Worm (Caenorhabditis elegans) whole organism, L4 larva: ENCODE measurements around the gene F41E6.15.

ENCODE experiments used
- F10B5.3 ChIP-seq: sonication (generic microtip); optimal IDR thresholded peaks from 2 replicates; lab custom pipeline; 2016; ENCODE audit warnings: mild to moderate bottlenecking, missing genetic modification characterization, missing compliant biosample characterization
- F49E8.2 ChIP-seq: sonication (generic microtip); optimal IDR thresholded peaks from 2 replicates; lab custom pipeline; 2016; ENCODE audit warnings: missing compliant biosample characterization, mild to moderate bottlenecking, missing genetic modification characterization, borderline replicate concordance
- R02D3.7 ChIP-seq: fragments of 150-350 bp; sonication (generic microtip); optimal IDR thresholded peaks from 3 replicates; lab custom pipeline; 2014; ENCODE audit warnings: missing biosample characterization, missing genetic modification characterization
- T20F7.1 ChIP-seq: fragments of 200-800 bp; sonication (Bioruptor generic); optimal IDR thresholded peaks from 2 replicates; lab custom pipeline; 2018; ENCODE audit warnings: mild to moderate bottlenecking, missing genetic modification characterization, missing compliant biosample characterization
- T26A8.4 ChIP-seq: fragments of 200-800 bp; sonication (Bioruptor generic); IDR thresholded peaks from 2 replicates; pipeline ENCODE4 v1.3.6; 2022; ENCODE audit warnings: missing genetic modification characterization, missing compliant biosample characterization
- Y105C5A.15 ChIP-seq: fragments of 200-800 bp; sonication (Bioruptor generic); IDR thresholded peaks from 2 replicates; pipeline ENCODE4 v1.3.6; 2022; ENCODE audit warnings: missing genetic modification characterization, missing compliant biosample characterization
- Y48G9A.11 ChIP-seq: fragments of 200-800 bp; sonication (Bioruptor generic); IDR thresholded peaks from 2 replicates; pipeline ENCODE4 v1.3.6; 2022; ENCODE audit warnings: missing genetic modification reagents, missing genetic modification characterization, missing compliant biosample characterization
- Y5F2A.4 ChIP-seq: fragments of 200-800 bp; sonication (Bioruptor generic); optimal IDR thresholded peaks from 2 replicates; lab custom pipeline; 2018; ENCODE audit warnings: mild to moderate bottlenecking, missing genetic modification characterization, missing compliant biosample characterization
- aha-1 ChIP-seq: fragments of 150-350 bp; peaks from one replicate; lab custom pipeline; 2014; ENCODE audit warnings: missing biosample characterization, missing genetic modification characterization
- attf-4 ChIP-seq: sonication (generic microtip); optimal IDR thresholded peaks from 3 replicates; lab custom pipeline; 2017; ENCODE audit warnings: missing biosample characterization, missing genetic modification characterization
- ceh-20 ChIP-seq: fragments of 200-800 bp; sonication (Bioruptor generic); IDR thresholded peaks from 2 replicates; pipeline ENCODE4 v1.3.6; 2022; ENCODE audit warnings: missing genetic modification reagents, missing genetic modification characterization, missing compliant biosample characterization
- ceh-28 ChIP-seq: fragments of 150-350 bp; optimal IDR thresholded peaks from 2 replicates; lab custom pipeline; 2014; ENCODE audit warnings: missing biosample characterization, missing genetic modification reagents, missing genetic modification characterization
- ceh-44 ChIP-seq: fragments of 200-800 bp; sonication (Bioruptor generic); IDR thresholded peaks from 2 replicates; pipeline ENCODE4 v1.3.6; 2022; ENCODE audit warnings: missing genetic modification reagents, missing genetic modification characterization, missing compliant biosample characterization
- ceh-62 ChIP-seq: sonication (generic microtip); optimal IDR thresholded peaks from 2 replicates; lab custom pipeline; 2017; ENCODE audit warnings: missing biosample characterization, missing genetic modification characterization
- ceh-82 ChIP-seq: sonication (generic microtip); optimal IDR thresholded peaks from 2 replicates; lab custom pipeline; 2017; ENCODE audit warnings: missing biosample characterization, missing genetic modification characterization
- daf-16 ChIP-seq, 3 experiments: sonication (generic microtip); optimal IDR thresholded peaks; 2 replicates each; lab custom pipeline; 2016 to 2017; ENCODE audit warnings: missing genetic modification characterization in 3 of 3, missing genetic modification reagents in 3 of 3, mild to moderate bottlenecking in 2 of 3, missing compliant biosample characterization in 2 of 3, missing biosample characterization in 1 of 3, moderate library complexity in 1 of 3
- daf-19 ChIP-seq: fragments of 200-800 bp; sonication (Bioruptor generic); conservative IDR thresholded peaks from 2 replicates; pipeline ENCODE4 v1.3.6; 2022; ENCODE audit warnings: missing genetic modification characterization, missing compliant biosample characterization
- daf-8 ChIP-seq: fragments of 200-800 bp; sonication (Bioruptor generic); IDR thresholded peaks from 2 replicates; pipeline ENCODE4 v1.3.6; 2022; ENCODE audit warnings: missing genetic modification characterization, missing compliant biosample characterization
- dmd-6 ChIP-seq: fragments of 200-800 bp; sonication (Bioruptor generic); IDR thresholded peaks from 2 replicates; pipeline ENCODE4 v1.3.6; 2022; ENCODE audit warnings: missing genetic modification reagents, missing genetic modification characterization, missing compliant biosample characterization
- dmd-8 ChIP-seq: fragments of 200-800 bp; sonication (Bioruptor generic); IDR thresholded peaks from 2 replicates; pipeline ENCODE4 v1.3.6; 2022; ENCODE audit warnings: missing genetic modification characterization, missing compliant biosample characterization
- dve-1 ChIP-seq: sonication (generic microtip); optimal IDR thresholded peaks from 2 replicates; lab custom pipeline; 2017; ENCODE audit warnings: antibody characterized with exemption, mild to moderate bottlenecking, missing genetic modification characterization, missing compliant biosample characterization; ENCODE audit not compliant: insufficient read depth
- hif-1 ChIP-seq, 2 experiments: sonication (generic microtip); optimal IDR thresholded peaks; 2 replicates each; lab custom pipeline; 2016 to 2017; ENCODE audit warnings: missing compliant biosample characterization in 2 of 2, missing genetic modification characterization in 2 of 2, missing genetic modification reagents in 2 of 2, missing genotype in 2 of 2, mild to moderate bottlenecking in 1 of 2
- hlh-30 ChIP-seq: sonication (generic microtip); optimal IDR thresholded peaks from 2 replicates; lab custom pipeline; 2017; ENCODE audit warnings: antibody characterized with exemption, mild to moderate bottlenecking, missing genetic modification characterization, missing compliant biosample characterization; ENCODE audit not compliant: insufficient read depth
- lin-1 ChIP-seq: fragments of 200-800 bp; sonication (Bioruptor generic); IDR thresholded peaks from 2 replicates; pipeline ENCODE4 v1.3.6; 2022; ENCODE audit warnings: missing genetic modification reagents, missing genetic modification characterization, missing compliant biosample characterization
- lin-38 ChIP-seq: fragments of 200-800 bp; sonication (Bioruptor generic); IDR thresholded peaks from 2 replicates; pipeline ENCODE4 v1.3.6; 2022; ENCODE audit warnings: missing genetic modification reagents, missing genetic modification characterization, missing compliant biosample characterization
- lir-3 ChIP-seq: sonication (generic microtip); optimal IDR thresholded peaks from 2 replicates; lab custom pipeline; 2016; ENCODE audit warnings: mild to moderate bottlenecking, missing genetic modification characterization, missing compliant biosample characterization
- lsy-2 ChIP-seq, 2 experiments: fragments of 150-350 bp in 1 of 2; sonication (generic microtip) in 1 of 2; optimal IDR thresholded peaks; 2 replicates each; lab custom pipeline; 2014 to 2017; ENCODE audit warnings: missing biosample characterization in 2 of 2, missing genetic modification characterization in 2 of 2
- madf-5 ChIP-seq, 2 experiments: fragments of 200-800 bp; sonication (Bioruptor generic); IDR thresholded peaks; 2 replicates each; pipeline ENCODE4 v1.3.6; 2022; ENCODE audit warnings: missing compliant biosample characterization in 2 of 2, missing genetic modification characterization in 2 of 2
- mdl-1 ChIP-seq, 2 experiments: fragments of 150-350 bp in 1 of 2; sonication (generic microtip) in 1 of 2; optimal IDR thresholded peaks; 2 replicates each; lab custom pipeline; 2014 to 2017; ENCODE audit warnings: missing biosample characterization in 2 of 2, missing genetic modification characterization in 2 of 2
- mep-1 ChIP-seq: fragments of 150-350 bp; sonication (generic microtip); optimal IDR thresholded peaks from 3 replicates; lab custom pipeline; 2014; ENCODE audit warnings: missing biosample characterization, missing genetic modification characterization
- mxl-2 ChIP-seq: fragments of 200-800 bp; sonication (Bioruptor generic); conservative IDR thresholded peaks from 2 replicates; pipeline ENCODE4 v1.3.6; 2022; ENCODE audit warnings: missing genetic modification reagents, missing genetic modification characterization, missing compliant biosample characterization
- mxl-3 ChIP-seq: fragments of 200-800 bp; sonication (Bioruptor generic); optimal IDR thresholded peaks from 2 replicates; lab custom pipeline; 2018; ENCODE audit warnings: mild to moderate bottlenecking, missing genetic modification characterization, missing compliant biosample characterization
- nhr-11 ChIP-seq: fragments of 150-350 bp; optimal IDR thresholded peaks from 2 replicates; lab custom pipeline; 2014; ENCODE audit warnings: missing biosample characterization, missing genetic modification characterization
- nhr-28 ChIP-seq: fragments of 150-350 bp; optimal IDR thresholded peaks from 2 replicates; lab custom pipeline; 2014; ENCODE audit warnings: missing biosample characterization, missing genetic modification characterization
- nhr-76 ChIP-seq: fragments of 150-350 bp; optimal IDR thresholded peaks from 2 replicates; lab custom pipeline; 2014; ENCODE audit warnings: missing biosample characterization, missing genetic modification characterization
- nhr-77 ChIP-seq: fragments of 150-350 bp; optimal IDR thresholded peaks from 2 replicates; lab custom pipeline; 2014; ENCODE audit warnings: missing biosample characterization, missing genetic modification characterization
- pha-4 ChIP-seq, 2 experiments: fragments of 150-350 bp in 1 of 2; fragments of 200-800 bp in 1 of 2; sonication (Bioruptor generic) in 1 of 2; IDR thresholded peaks in 1 of 2; optimal IDR thresholded peaks in 1 of 2; 2 replicates each; pipeline versions ENCODE4 v1.3.6 to Lab custom; 2014 to 2022; ENCODE audit warnings: missing genetic modification characterization in 2 of 2, missing genetic modification reagents in 2 of 2, missing biosample characterization in 1 of 2, missing compliant biosample characterization in 1 of 2
- php-3 ChIP-seq: fragments of 200-800 bp; sonication (Bioruptor generic); IDR thresholded peaks from 2 replicates; pipeline ENCODE4 v1.3.6; 2022; ENCODE audit warnings: missing genetic modification reagents, missing genetic modification characterization, missing compliant biosample characterization
- snpc-4 ChIP-seq: fragments of 150-350 bp; optimal IDR thresholded peaks from 2 replicates; lab custom pipeline; 2014; ENCODE audit warnings: missing biosample characterization, missing genetic modification characterization
- spr-1 ChIP-seq: sonication (generic microtip); optimal IDR thresholded peaks from 2 replicates; lab custom pipeline; 2016; ENCODE audit warnings: mild to moderate bottlenecking, missing genetic modification characterization, missing compliant biosample characterization
- spr-3 ChIP-seq: fragments of 200-800 bp; sonication (Bioruptor generic); optimal IDR thresholded peaks from 2 replicates; lab custom pipeline; 2018; ENCODE audit warnings: mild to moderate bottlenecking, missing genetic modification characterization, missing compliant biosample characterization
- tra-1 ChIP-seq: fragments of 200-800 bp; sonication (Bioruptor generic); IDR thresholded peaks from 2 replicates; pipeline ENCODE4 v1.3.6; 2022; ENCODE audit warnings: missing genetic modification reagents, missing genetic modification characterization, missing compliant biosample characterization
- unc-130 ChIP-seq: sonication (generic microtip); optimal IDR thresholded peaks from 2 replicates; lab custom pipeline; 2016; ENCODE audit warnings: missing genetic modification reagents, missing genetic modification characterization, missing compliant biosample characterization
- vab-7 ChIP-seq: fragments of 200-800 bp; sonication (Bioruptor generic); IDR thresholded peaks from 2 replicates; pipeline ENCODE4 v1.3.6; 2022; ENCODE audit warnings: missing genetic modification reagents, missing genetic modification characterization, missing compliant biosample characterization
- zfp-2 ChIP-seq: sonication (generic microtip); optimal IDR thresholded peaks from 2 replicates; lab custom pipeline; 2016; ENCODE audit warnings: mild to moderate bottlenecking, missing genetic modification characterization, missing compliant biosample characterization
- zip-11 ChIP-seq: fragments of 200-800 bp; sonication (Bioruptor generic); IDR thresholded peaks from 2 replicates; pipeline ENCODE4 v1.3.6; 2022; ENCODE audit warnings: missing genetic modification characterization, missing compliant biosample characterization
- ztf-11 ChIP-seq: fragments of 150-350 bp; optimal IDR thresholded peaks from 2 replicates; lab custom pipeline; 2014; ENCODE audit warnings: missing biosample characterization, missing genetic modification characterization

F41E6.15 gene

ce11 chrV:8615711-8616110 is 13.2 kb upstream of the F41E6.15 start (continued):
- TF ChIP-seq R02D3.7 (tag; lab: Kevin White, UChicago) (no peak), Y105C5A.15 (GFP tag; lab: Robert Waterston, UW) (no peak), nhr-76 (tag; lab: Kevin White, UChicago) (no peak), ceh-20 (GFP tag; lab: Robert Waterston, UW) (no peak), attf-4 (tag; lab: Kevin White, UChicago) (no peak), daf-16 (GFP tag; optimal IDR thresholded peaks at IDR 0.05; lab: Kevin White, UChicago) (no peak), daf-16 (tag; optimal IDR thresholded peaks at IDR 0.05; lab: Kevin White, UChicago) (peak; percentile 9), nhr-28 (tag; lab: Kevin White, UChicago) (no peak), lin-38 (GFP tag; lab: Robert Waterston, UW) (no peak), tra-1 (GFP tag; lab: Robert Waterston, UW) (no peak), spr-1 (tag; lab: Kevin White, UChicago) (no peak), mxl-3 (GFP tag; lab: Kevin White, UChicago) (no peak), daf-19 (no peak), ceh-62 (no peak), aha-1 (peak; percentile 77), mxl-2 (GFP tag; lab: Robert Waterston, UW) (no peak), php-3 (no peak), unc-130 (GFP tag; lab: Kevin White, UChicago) (no peak), F10B5.3 (tag; lab: Kevin White, UChicago) (no peak), ztf-11 (tag; lab: Kevin White, UChicago) (no peak), hif-1 (tag; optimal IDR thresholded peaks at IDR 0.05; lab: Kevin White, UChicago) (no peak), F49E8.2 (tag; lab: Kevin White, UChicago) (no peak), lir-3 (tag; lab: Kevin White, UChicago) (no peak), madf-5 (GFP tag; IDR thresholded peaks at IDR 0.05; lab: Robert Waterston, UW) (no peak), mep-1 (tag; lab: Kevin White, UChicago) (peak; percentile 15)

DNA sequence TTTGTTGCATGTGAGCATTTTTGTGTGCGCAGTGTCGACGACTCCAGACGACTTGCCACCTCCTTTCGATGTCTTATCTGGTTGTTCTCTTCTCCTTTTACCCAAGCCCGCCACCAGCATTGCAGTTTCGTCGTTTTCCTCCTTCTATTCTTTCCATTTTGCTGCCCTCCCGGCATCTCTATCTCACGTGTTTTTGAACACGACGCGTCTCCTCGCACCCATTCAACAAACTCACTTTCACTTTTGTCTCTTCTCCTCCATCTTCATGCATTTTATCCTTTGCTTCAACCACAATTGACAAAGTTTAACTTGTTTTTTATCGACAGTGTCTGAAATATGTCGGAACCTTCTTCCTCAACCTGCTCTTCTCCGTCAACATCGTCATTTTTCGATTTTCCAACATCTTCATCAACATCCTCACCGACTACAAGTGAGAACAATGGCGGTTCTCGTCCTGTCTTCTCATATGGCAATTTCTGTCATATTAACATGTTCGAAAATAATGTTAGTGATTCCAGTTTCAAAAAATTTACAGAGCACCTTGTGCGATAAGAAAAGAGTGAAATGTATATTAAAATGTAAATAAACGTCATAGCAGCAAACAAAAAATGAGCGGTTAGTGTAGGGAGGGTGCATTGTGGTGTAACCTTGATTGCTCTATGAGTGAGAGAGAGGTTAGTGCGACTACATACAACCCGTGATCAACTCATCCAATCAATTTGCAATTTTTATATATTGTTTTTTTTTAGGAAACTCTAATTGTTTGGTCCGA is 8.3 kb upstream of the F41E6.15 start, which contains the start of gene fip-4:
Gene fip-4 (minus strand): TSS at position 636 of the 772 bp plus-strand sequence.
- TF ChIP-seq dmd-6 = peak; percentile 60
- TF ChIP-seq lin-1 = no peak
- no peak for TF ChIP-seq php-3
- TF ChIP-seq nhr-77 (tag; lab: Kevin White, UChicago) = peak; percentile 57
- no peak for TF ChIP-seq lsy-2 (tag; optimal IDR thresholded peaks at IDR 0.05; lab: Kevin White, UChicago)
- no peak for TF ChIP-seq Y105C5A.15 (GFP tag; lab: Robert Waterston, UW)
- TF ChIP-seq daf-8 (GFP tag; lab: Robert Waterston, UW) = no peak
- TF ChIP-seq F10B5.3 (tag; lab: Kevin White, UChicago) = no peak
- TF ChIP-seq pha-4 (GFP tag; IDR thresholded peaks at IDR 0.05; lab: Robert Waterston, UW) = no peak
- TF ChIP-seq pha-4 (tag; optimal IDR thresholded peaks at IDR 0.05; lab: Kevin White, UChicago) = peak; percentile 92
- TF ChIP-seq mxl-3 (GFP tag; lab: Kevin White, UChicago) = peak; percentile 57
- TF ChIP-seq T26A8.4 = no peak
- no peak for TF ChIP-seq dmd-8
- no peak for TF ChIP-seq nhr-11
- TF ChIP-seq ceh-82 = no peak
- no peak for TF ChIP-seq zip-11 (GFP tag; lab: Robert Waterston, UW)
- TF ChIP-seq aha-1 = peak; percentile 76
- peak in 1 of 2 experiments; percentile 60 for TF ChIP-seq mdl-1 (tag; optimal IDR thresholded peaks at IDR 0.05; lab: Kevin White, UChicago)
- no peak for TF ChIP-seq spr-3
- no peak for TF ChIP-seq ceh-44 (GFP tag; lab: Robert Waterston, UW)
- TF ChIP-seq hlh-30 (tag; lab: Kevin White, UChicago) = peak; percentile 87
- peak; percentile 67; the same call in 1 of the 2 replicates for TF ChIP-seq mxl-2 (GFP tag; lab: Robert Waterston, UW)
- no peak for TF ChIP-seq nhr-76 (tag; lab: Kevin White, UChicago)
- no peak for TF ChIP-seq zfp-2 (tag; lab: Kevin White, UChicago)
- peak; percentile 62 for TF ChIP-seq dve-1 (tag; lab: Kevin White, UChicago)
- no peak for TF ChIP-seq daf-16 (GFP tag; optimal IDR thresholded peaks at IDR 0.05; lab: Kevin White, UChicago)
- TF ChIP-seq daf-16 (tag; optimal IDR thresholded peaks at IDR 0.05; lab: Kevin White, UChicago) = peak; percentile 78
- no peak for TF ChIP-seq Y48G9A.11 (GFP tag; lab: Robert Waterston, UW)
- TF ChIP-seq Y5F2A.4 (GFP tag; lab: Kevin White, UChicago) = no peak
- TF ChIP-seq T20F7.1 = no peak
- TF ChIP-seq snpc-4 (tag; lab: Kevin White, UChicago) = no peak
- no peak for TF ChIP-seq vab-7 (GFP tag; lab: Robert Waterston, UW)
- TF ChIP-seq ceh-28 (tag; lab: Kevin White, UChicago) = no peak
